Worm (Caenorhabditis elegans) whole organism, late embryonic: ENCODE results near the gene lin-8.

Experiments
- F13H6.1 ChIP-seq: sonication (generic microtip); optimal IDR thresholded peaks from 2 replicates; lab custom pipeline; 2016; ENCODE audit warnings: missing genetic modification characterization, missing compliant biosample characterization
- K02D7.2 ChIP-seq: sonication (generic microtip); optimal IDR thresholded peaks from 2 replicates; lab custom pipeline; 2017; ENCODE audit warnings: mild to moderate bottlenecking, missing genetic modification characterization, missing compliant biosample characterization
- K09A11.1 ChIP-seq: sonication (generic microtip); optimal IDR thresholded peaks from 2 replicates; lab custom pipeline; 2017; ENCODE audit warnings: antibody characterized with exemption, mild to moderate bottlenecking, missing genetic modification characterization, missing compliant biosample characterization; ENCODE audit not compliant: insufficient read depth
- ama-1 ChIP-seq: fragments of 150-350 bp; optimal IDR thresholded peaks from 2 replicates; lab custom pipeline; 2014
- ceh-30 ChIP-seq: fragments of 150-350 bp; optimal IDR thresholded peaks from 2 replicates; lab custom pipeline; 2014; ENCODE audit warnings: missing biosample characterization, missing genetic modification characterization
- ceh-45 ChIP-seq: fragments of 200-800 bp; sonication (Bioruptor generic); IDR thresholded peaks from 2 replicates; pipeline ENCODE4 v1.3.6; 2022; ENCODE audit warnings: missing genetic modification reagents, missing genetic modification characterization, missing compliant biosample characterization
- eyg-1 ChIP-seq: sonication (generic microtip); optimal IDR thresholded peaks from 2 replicates; lab custom pipeline; 2016; ENCODE audit warnings: missing genotype, missing genetic modification characterization, missing compliant biosample characterization
- hlh-8 ChIP-seq: sonication (generic microtip); optimal IDR thresholded peaks from 2 replicates; lab custom pipeline; 2016; ENCODE audit warnings: missing genotype, missing genetic modification characterization, missing compliant biosample characterization
- pha-4 ChIP-seq: fragments of 150-350 bp; optimal IDR thresholded peaks from 2 replicates; lab custom pipeline; 2018; ENCODE audit warnings: missing biosample characterization, missing genetic modification reagents, missing genetic modification characterization
- tbx-2 ChIP-seq: sonication (generic microtip); optimal IDR thresholded peaks from 2 replicates; lab custom pipeline; 2016; ENCODE audit warnings: missing genetic modification characterization, missing compliant biosample characterization
- tbx-7 ChIP-seq: sonication (generic microtip); optimal IDR thresholded peaks from 2 replicates; lab custom pipeline; 2016; ENCODE audit warnings: missing genotype, missing genetic modification characterization, missing compliant biosample characterization
- unc-55 ChIP-seq: sonication (generic microtip); optimal IDR thresholded peaks from 2 replicates; lab custom pipeline; 2017; ENCODE audit warnings: missing biosample characterization, missing genetic modification reagents, missing genetic modification characterization
- unc-86 ChIP-seq: sonication (generic microtip); optimal IDR thresholded peaks from 2 replicates; lab custom pipeline; 2016; ENCODE audit warnings: missing genetic modification characterization, missing compliant biosample characterization

DNA sequence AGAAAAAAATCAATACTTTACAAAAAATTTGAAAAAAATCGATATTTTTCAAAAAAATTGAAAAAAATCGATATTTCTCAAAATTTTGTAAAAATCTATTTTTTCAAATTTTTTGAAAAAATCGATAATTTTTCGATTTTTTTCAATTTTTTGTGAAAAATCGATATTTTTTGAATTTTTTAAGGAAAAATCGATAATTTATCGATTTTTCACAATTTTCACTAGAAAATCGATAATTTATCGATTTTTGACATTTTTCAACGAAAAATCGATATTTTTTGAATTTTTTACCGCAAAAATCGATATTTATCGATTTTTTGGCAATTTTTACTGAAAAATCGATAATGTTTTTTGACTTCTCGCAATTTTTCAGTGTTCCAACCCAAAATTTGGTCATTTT is 6.7 kb downstream of the lin-8 start:
- TF ChIP-seq hlh-8 (tag; lab: Kevin White, UChicago) (no peak), eyg-1 (no peak), unc-55 (no peak), tbx-2 (tag; lab: Kevin White, UChicago) (no peak), ceh-45 (GFP tag; lab: Robert Waterston, UW) (no peak), K02D7.2 (tag; lab: Kevin White, UChicago) (no peak), F13H6.1 (tag; lab: Kevin White, UChicago) (no peak), unc-86 (no peak), tbx-7 (tag; lab: Kevin White, UChicago) (no peak), pha-4 (tag; lab: Kevin White, UChicago) (no peak), ama-1 (no peak), K09A11.1 (no peak), ceh-30 (no peak)
